Worm (Caenorhabditis elegans) whole organism, early embryonic: ENCODE data around the gene F22B5.5.

ENCODE experiments used
- B0310.2 ChIP-seq: sonication (generic microtip); optimal IDR thresholded peaks from 2 replicates; lab custom pipeline; 2016; ENCODE audit warnings: mild to moderate bottlenecking, missing genetic modification characterization, missing compliant biosample characterization
- F13C5.2 ChIP-seq: sonication (generic microtip); optimal IDR thresholded peaks from 2 replicates; lab custom pipeline; 2017; ENCODE audit warnings: mild to moderate bottlenecking, missing genetic modification characterization, inconsistent platforms, missing compliant biosample characterization
- aly-1 ChIP-seq: sonication (generic microtip); optimal IDR thresholded peaks from 2 replicates; lab custom pipeline; 2016; ENCODE audit warnings: missing genetic modification characterization, missing compliant biosample characterization
- ama-1 ChIP-seq: fragments of 150-350 bp; optimal IDR thresholded peaks from 2 replicates; lab custom pipeline; 2014
- ceh-13 ChIP-seq: fragments of 200-800 bp; sonication (Bioruptor generic); optimal IDR thresholded peaks from 2 replicates; lab custom pipeline; 2018; ENCODE audit warnings: mild to moderate bottlenecking, missing genetic modification characterization, missing compliant biosample characterization
- ceh-36 ChIP-seq: sonication (generic microtip); optimal IDR thresholded peaks from 2 replicates; lab custom pipeline; 2016; ENCODE audit warnings: missing genetic modification characterization, inconsistent platforms, missing compliant biosample characterization
- ets-7 ChIP-seq: sonication (generic microtip); optimal IDR thresholded peaks from 2 replicates; lab custom pipeline; 2016; ENCODE audit warnings: missing genotype, missing genetic modification characterization, missing compliant biosample characterization
- flt-1 ChIP-seq: fragments of 200-800 bp; sonication (Bioruptor generic); IDR thresholded peaks from 2 replicates; pipeline ENCODE4 v1.3.6; 2022; ENCODE audit warnings: missing genetic modification characterization, missing compliant biosample characterization
- hmbx-1 ChIP-seq: sonication (generic microtip); optimal IDR thresholded peaks from 2 replicates; lab custom pipeline; 2016; ENCODE audit warnings: mild to moderate bottlenecking, missing genetic modification characterization, missing compliant biosample characterization
- hmg-4 ChIP-seq: fragments of 200-800 bp; sonication (Bioruptor generic); optimal IDR thresholded peaks from 2 replicates; lab custom pipeline; 2018; ENCODE audit warnings: mild to moderate bottlenecking, missing genetic modification characterization, missing compliant biosample characterization
- hnd-1 ChIP-seq: sonication (generic microtip); optimal IDR thresholded peaks from 2 replicates; lab custom pipeline; 2016; ENCODE audit warnings: missing genetic modification characterization, missing compliant biosample characterization
- pes-1 ChIP-seq: fragments of 200-800 bp; sonication (Bioruptor generic); IDR thresholded peaks from 2 replicates; pipeline ENCODE4 v1.3.6; 2022; ENCODE audit warnings: missing genetic modification reagents, missing genetic modification characterization, missing compliant biosample characterization
- scrt-1 ChIP-seq: fragments of 200-800 bp; sonication (Bioruptor generic); IDR thresholded peaks from 2 replicates; pipeline ENCODE4 v1.3.6; 2022; ENCODE audit warnings: missing genetic modification characterization, missing compliant biosample characterization
- sea-1 ChIP-seq: fragments of 200-800 bp; sonication (Bioruptor generic); conservative IDR thresholded peaks from 2 replicates; pipeline ENCODE4 v1.3.6; 2022; ENCODE audit warnings: missing genetic modification characterization, missing compliant biosample characterization
- tbx-11 ChIP-seq: fragments of 200-800 bp; sonication (Bioruptor generic); IDR thresholded peaks from 2 replicates; pipeline ENCODE4 v1.3.6; 2022; ENCODE audit warnings: missing genetic modification characterization, missing compliant biosample characterization
- tbx-37 ChIP-seq: fragments of 200-800 bp; sonication (Bioruptor generic); conservative IDR thresholded peaks from 2 replicates; pipeline ENCODE4 v1.3.6; 2022; ENCODE audit warnings: missing genetic modification reagents, missing genetic modification characterization, missing compliant biosample characterization
- tra-4 ChIP-seq: sonication (generic microtip); optimal IDR thresholded peaks from 2 replicates; lab custom pipeline; 2017; ENCODE audit warnings: missing genetic modification characterization, missing compliant biosample characterization

The F22B5.5 gene

ce11 chrII:8483793-8484186 lies 29.4 kb upstream of the F22B5.5 start, which contains the start of gene taap-1:
Gene taap-1, minus strand, starts transcription at chrII:8483871.
- TF ChIP-seq hmbx-1 (tag; lab: Kevin White, UChicago), result no peak
- TF ChIP-seq flt-1 (GFP tag; lab: Robert Waterston, UW), result no peak
- TF ChIP-seq ama-1 (lab: Kevin White, UChicago), result no peak
- TF ChIP-seq hmg-4 (GFP tag; lab: Kevin White, UChicago), result no peak
- TF ChIP-seq pes-1, result no peak
- no peak for TF ChIP-seq scrt-1 (GFP tag; lab: Robert Waterston, UW)
- TF ChIP-seq tra-4 (tag; lab: Kevin White, UChicago), result no peak
- no peak for TF ChIP-seq aly-1 (tag; lab: Kevin White, UChicago)
- no peak for TF ChIP-seq hnd-1 (tag; lab: Kevin White, UChicago)
- no peak for TF ChIP-seq tbx-37 (GFP tag; lab: Robert Waterston, UW)
- TF ChIP-seq ceh-36 (tag; lab: Kevin White, UChicago), result no peak
- TF ChIP-seq ceh-13 (GFP tag; lab: Kevin White, UChicago), result no peak
- TF ChIP-seq ets-7 (tag; lab: Kevin White, UChicago), result no peak
- TF ChIP-seq sea-1 (GFP tag; lab: Robert Waterston, UW), result no peak
- no peak for TF ChIP-seq B0310.2
- TF ChIP-seq tbx-11 (GFP tag; lab: Robert Waterston, UW), result no peak
- TF ChIP-seq F13C5.2, result no peak

ce11 chrII:8483124-8483792 lies 28.8 kb upstream of the F22B5.5 start:
- TF ChIP-seq ets-7 (tag; lab: Kevin White, UChicago) (no peak), hnd-1 (tag; lab: Kevin White, UChicago) (no peak), ama-1 (lab: Kevin White, UChicago) (no peak), sea-1 (GFP tag; lab: Robert Waterston, UW) (no peak), ceh-36 (tag; lab: Kevin White, UChicago) (no peak), tra-4 (tag; lab: Kevin White, UChicago) (no peak), tbx-37 (GFP tag; lab: Robert Waterston, UW) (no peak), hmbx-1 (tag; lab: Kevin White, UChicago) (no peak), F13C5.2 (no peak), B0310.2 (no peak), hmg-4 (GFP tag; lab: Kevin White, UChicago) (no peak)

- no peak for TF ChIP-seq ama-1 (lab: Kevin White, UChicago)
- no peak for TF ChIP-seq scrt-1 (GFP tag; lab: Robert Waterston, UW)
- TF ChIP-seq ceh-36 (tag; lab: Kevin White, UChicago), result no peak
- no peak for TF ChIP-seq B0310.2
- no peak for TF ChIP-seq tra-4 (tag; lab: Kevin White, UChicago)
- no peak for TF ChIP-seq hnd-1 (tag; lab: Kevin White, UChicago)
- TF ChIP-seq flt-1 (GFP tag; lab: Robert Waterston, UW), result no peak
- TF ChIP-seq ceh-13 (GFP tag; lab: Kevin White, UChicago), result no peak
- no peak for TF ChIP-seq F13C5.2
- no peak for TF ChIP-seq hmg-4 (GFP tag; lab: Kevin White, UChicago)
These were observed 27.4 kb upstream of the F22B5.5 start, which contains the start of gene M05D6.5 for ce11 chrII:8481731-8482253. Gene M05D6.5, minus strand, starts transcription at chrII:8482203.

ce11 chrII:8481033-8481708 lies 26.8 kb upstream of the F22B5.5 start:
- TF ChIP-seq ceh-13 (GFP tag; lab: Kevin White, UChicago), result no peak
- TF ChIP-seq pes-1, result no peak
- TF ChIP-seq tra-4 (tag; lab: Kevin White, UChicago), result no peak
- no peak for TF ChIP-seq hmg-4 (GFP tag; lab: Kevin White, UChicago)

ce11 chrII:8480166-8480565 lies 25.8 kb upstream of the F22B5.5 start, which contains the start of gene lact-4:
Gene lact-4, minus strand, starts transcription at chrII:8480478.
- TF ChIP-seq F13C5.2 (no peak), ama-1 (lab: Kevin White, UChicago) (no peak), ets-7 (tag; lab: Kevin White, UChicago) (no peak), tbx-37 (GFP tag; lab: Robert Waterston, UW) (no peak), sea-1 (GFP tag; lab: Robert Waterston, UW) (no peak), tbx-11 (GFP tag; lab: Robert Waterston, UW) (no peak), tra-4 (tag; lab: Kevin White, UChicago) (no peak), hmbx-1 (tag; lab: Kevin White, UChicago) (no peak), hmg-4 (GFP tag; lab: Kevin White, UChicago) (no peak), ceh-36 (tag; lab: Kevin White, UChicago) (no peak), hnd-1 (tag; lab: Kevin White, UChicago) (no peak), scrt-1 (GFP tag; lab: Robert Waterston, UW) (no peak), aly-1 (tag; lab: Kevin White, UChicago) (no peak), pes-1 (no peak), flt-1 (GFP tag; lab: Robert Waterston, UW) (no peak), B0310.2 (no peak), ceh-13 (GFP tag; lab: Kevin White, UChicago) (no peak)

- TF ChIP-seq flt-1 (GFP tag; lab: Robert Waterston, UW), result no peak
- no peak for TF ChIP-seq tbx-37 (GFP tag; lab: Robert Waterston, UW)
- no peak for TF ChIP-seq ama-1 (lab: Kevin White, UChicago)
- no peak for TF ChIP-seq scrt-1 (GFP tag; lab: Robert Waterston, UW)
- no peak for TF ChIP-seq ets-7 (tag; lab: Kevin White, UChicago)
- no peak for TF ChIP-seq hmbx-1 (tag; lab: Kevin White, UChicago)
- no peak for TF ChIP-seq B0310.2
- TF ChIP-seq hmg-4 (GFP tag; lab: Kevin White, UChicago), result no peak
- no peak for TF ChIP-seq ceh-36 (tag; lab: Kevin White, UChicago)
- TF ChIP-seq ceh-13 (GFP tag; lab: Kevin White, UChicago), result no peak
These were observed 24.9 kb upstream of the F22B5.5 start for ce11 chrII:8479337-8479736.
